Fruit fly (Drosophila melanogaster) whole organism, embryonic: ENCODE data around the gene Mct1.

Experiments used
- Atf-2 ChIP-seq: fragments of 200-800 bp; sonication (Bioruptor generic); optimal IDR thresholded peaks from 2 replicates; lab custom pipeline; 2016; ENCODE audit warnings: missing biosample characterization, missing genetic modification characterization
- Bteb2 ChIP-seq: fragments of 200-800 bp; sonication (Bioruptor generic); optimal IDR thresholded peaks from 2 replicates; lab custom pipeline; 2016; ENCODE audit warnings: missing biosample characterization, missing genetic modification characterization
- CG10565 ChIP-seq: fragments of 200-800 bp; sonication (Bioruptor generic); optimal IDR thresholded peaks from 3 replicates; lab custom pipeline; 2016; ENCODE audit warnings: missing biosample characterization, mild to moderate bottlenecking, missing genetic modification characterization
- CG10959 ChIP-seq: fragments of 200-800 bp; sonication (Bioruptor generic); IDR thresholded peaks from 2 replicates; pipeline ENCODE4 v1.3.6; 2022; ENCODE audit warnings: missing biosample characterization, missing genetic modification characterization
- CG11247 ChIP-seq: fragments of 200-800 bp; sonication (Bioruptor generic); IDR thresholded peaks from 2 replicates; pipeline ENCODE4 v1.3.6; 2022; ENCODE audit warnings: missing biosample characterization, missing genetic modification characterization
- CG11696 ChIP-seq: fragments of 200-800 bp; sonication (Bioruptor generic); IDR thresholded peaks from 2 replicates; pipeline ENCODE4 v1.3.6; 2022; ENCODE audit warnings: missing biosample characterization, missing genetic modification characterization
- CG12071 ChIP-seq: fragments of 200-800 bp; sonication (Bioruptor generic); optimal IDR thresholded peaks from 3 replicates; lab custom pipeline; 2018; ENCODE audit warnings: missing biosample characterization, mild to moderate bottlenecking, missing genetic modification characterization
- CG12744 ChIP-seq: fragments of 200-800 bp; sonication (Bioruptor generic); optimal IDR thresholded peaks from 2 replicates; lab custom pipeline; 2016; ENCODE audit warnings: missing biosample characterization, missing genetic modification characterization
- CG12942 ChIP-seq: fragments of 200-800 bp; sonication (Bioruptor generic); optimal IDR thresholded peaks from 3 replicates; lab custom pipeline; 2016; ENCODE audit warnings: missing biosample characterization, missing genetic modification characterization
- CG13123 ChIP-seq: fragments of 200-800 bp; sonication (Bioruptor generic); optimal IDR thresholded peaks from 2 replicates; lab custom pipeline; 2016; ENCODE audit warnings: missing biosample characterization, missing genetic modification characterization
- CG13424 ChIP-seq: fragments of 200-800 bp; sonication (Bioruptor generic); optimal IDR thresholded peaks from 2 replicates; lab custom pipeline; 2019; ENCODE audit warnings: missing biosample characterization, mild to moderate bottlenecking, missing genetic modification characterization, moderate library complexity
- CG13894 ChIP-seq: fragments of 200-800 bp; sonication (Bioruptor generic); optimal IDR thresholded peaks from 3 replicates; lab custom pipeline; 2018; ENCODE audit warnings: missing biosample characterization, mild to moderate bottlenecking, missing genetic modification characterization, moderate library complexity
- CG14710 ChIP-seq: fragments of 200-800 bp; sonication (Bioruptor generic); optimal IDR thresholded peaks from 3 replicates; lab custom pipeline; 2019; ENCODE audit warnings: missing biosample characterization, mild to moderate bottlenecking, missing genetic modification characterization, moderate library complexity
- CG15514 ChIP-seq: fragments of 200-800 bp; sonication (Bioruptor generic); optimal IDR thresholded peaks from 3 replicates; lab custom pipeline; 2017; ENCODE audit warnings: missing biosample characterization, missing genetic modification characterization, mild to moderate bottlenecking, moderate library complexity, missing genetic modification reagents
- CG1602 ChIP-seq: fragments of 200-800 bp; sonication (Bioruptor generic); optimal IDR thresholded peaks from 3 replicates; lab custom pipeline; 2016; ENCODE audit warnings: missing biosample characterization, missing genetic modification characterization
- CG2120 ChIP-seq: fragments of 200-800 bp; sonication (Bioruptor generic); optimal IDR thresholded peaks from 3 replicates; lab custom pipeline; 2016; ENCODE audit warnings: missing biosample characterization, missing genetic modification characterization
- CG30403 ChIP-seq: fragments of 200-800 bp; sonication (Bioruptor generic); optimal IDR thresholded peaks from 3 replicates; lab custom pipeline; 2016; ENCODE audit warnings: missing biosample characterization, missing genetic modification characterization
- CG31224 ChIP-seq: fragments of 200-800 bp; sonication (Bioruptor generic); IDR thresholded peaks from 2 replicates; pipeline ENCODE4 v1.3.6; 2022; ENCODE audit warnings: missing biosample characterization, missing genetic modification characterization
- CG33213 ChIP-seq: fragments of 200-800 bp; sonication (Bioruptor generic); optimal IDR thresholded peaks from 3 replicates; lab custom pipeline; 2016; ENCODE audit warnings: missing biosample characterization, missing genetic modification characterization
- CG4404 ChIP-seq: fragments of 200-800 bp; sonication (Bioruptor generic); IDR thresholded peaks from 2 replicates; pipeline ENCODE4 v1.3.6; 2022; ENCODE audit warnings: missing biosample characterization, missing genetic modification characterization
- CG6765 ChIP-seq: fragments of 200-800 bp; sonication (Bioruptor generic); optimal IDR thresholded peaks from 3 replicates; lab custom pipeline; 2017; ENCODE audit warnings: missing biosample characterization, mild to moderate bottlenecking, missing genetic modification characterization
- CG9215 ChIP-seq: fragments of 200-800 bp; sonication (Bioruptor generic); IDR thresholded peaks from 2 replicates; pipeline ENCODE4 v1.3.6; 2022; ENCODE audit warnings: missing biosample characterization, missing genetic modification characterization
- Dll ChIP-seq: fragments of 200-800 bp; sonication (Bioruptor generic); IDR thresholded peaks from 4 replicates; pipeline ENCODE4 v1.3.6; 2022; ENCODE audit warnings: missing biosample characterization, missing genetic modification characterization; ENCODE audit not compliant: partially characterized antibody
- Gug ChIP-seq: fragments of 200-800 bp; sonication (Bioruptor generic); IDR thresholded peaks from 4 replicates; pipeline ENCODE4 v1.3.6; 2022; ENCODE audit warnings: missing biosample characterization, missing genetic modification characterization
- H2.0 ChIP-seq: fragments of 200-800 bp; sonication (Bioruptor generic); IDR thresholded peaks from 2 replicates; pipeline ENCODE4 v1.3.6; 2022; ENCODE audit warnings: missing biosample characterization, missing genetic modification characterization
- HHEX ChIP-seq: fragments of 200-800 bp; sonication (Bioruptor generic); optimal IDR thresholded peaks from 3 replicates; lab custom pipeline; 2017; ENCODE audit warnings: missing biosample characterization, mild to moderate bottlenecking, missing genetic modification characterization, missing genetic modification reagents
- HLH3B ChIP-seq: fragments of 200-800 bp; sonication (Bioruptor generic); IDR thresholded peaks from 2 replicates; pipeline ENCODE4 v1.3.6; 2022; ENCODE audit warnings: missing biosample characterization, missing genetic modification characterization
- Sox102F ChIP-seq: fragments of 200-800 bp; sonication (Bioruptor generic); optimal IDR thresholded peaks from 2 replicates; lab custom pipeline; 2018; ENCODE audit warnings: missing biosample characterization, mild to moderate bottlenecking, missing genetic modification characterization, moderate library complexity
- btn ChIP-seq: fragments of 200-800 bp; sonication (Bioruptor generic); optimal IDR thresholded peaks from 2 replicates; lab custom pipeline; 2016; ENCODE audit warnings: missing biosample characterization, missing genetic modification characterization
- dan ChIP-seq: fragments of 200-800 bp; sonication (Bioruptor generic); IDR thresholded peaks from 2 replicates; pipeline ENCODE4 v1.3.6; 2022; ENCODE audit warnings: missing biosample characterization, missing genetic modification characterization
- gsb ChIP-seq: fragments of 200-800 bp; sonication (Bioruptor generic); IDR thresholded peaks from 2 replicates; pipeline ENCODE4 v1.3.6; 2022; ENCODE audit warnings: missing biosample characterization, missing genetic modification characterization
- hb ChIP-seq: fragments of 200-800 bp; sonication (Bioruptor generic); IDR thresholded peaks from 3 replicates; pipeline ENCODE4 v1.3.6; 2022; ENCODE audit warnings: missing biosample characterization, missing genetic modification characterization; ENCODE audit not compliant: partially characterized antibody
- hkb ChIP-seq, 2 experiments: fragments of 200-800 bp in 1 of 2; fragments of >200 bp in 1 of 2; sonication (Bioruptor generic) in 1 of 2; IDR thresholded peaks in 1 of 2; optimal IDR thresholded peaks in 1 of 2; 2 replicates each; pipeline versions ENCODE4 v1.3.6 to Lab custom; 2017 to 2022; ENCODE audit warnings: missing biosample characterization in 1 of 2, missing genetic modification characterization in 1 of 2
- ind ChIP-seq: fragments of 200-800 bp; sonication (Bioruptor generic); optimal IDR thresholded peaks from 3 replicates; lab custom pipeline; 2016; ENCODE audit warnings: missing biosample characterization, missing genetic modification characterization
- inv ChIP-seq: fragments of 200-800 bp; sonication (Bioruptor generic); IDR thresholded peaks from 2 replicates; pipeline ENCODE4 v1.3.6; 2022; ENCODE audit warnings: missing biosample characterization, missing genetic modification characterization; ENCODE audit not compliant: partially characterized antibody
- jing ChIP-seq: fragments of 200-800 bp; sonication (Bioruptor generic); optimal IDR thresholded peaks from 2 replicates; lab custom pipeline; 2018; ENCODE audit warnings: missing biosample characterization, mild to moderate bottlenecking, missing genetic modification characterization
- mam ChIP-seq: fragments of 200-800 bp; sonication (Bioruptor generic); optimal IDR thresholded peaks from 3 replicates; lab custom pipeline; 2016; ENCODE audit warnings: missing biosample characterization, missing genetic modification characterization
- mirr ChIP-seq: fragments of 200-800 bp; sonication (Bioruptor generic); optimal IDR thresholded peaks from 3 replicates; lab custom pipeline; 2018; ENCODE audit warnings: missing biosample characterization, mild to moderate bottlenecking, missing genetic modification characterization
- nmo ChIP-seq: fragments of 200-800 bp; sonication (Bioruptor generic); optimal IDR thresholded peaks from 2 replicates; lab custom pipeline; 2018; ENCODE audit warnings: missing biosample characterization, mild to moderate bottlenecking, missing genetic modification characterization, moderate library complexity
- pfk ChIP-seq: fragments of 200-800 bp; sonication (Bioruptor generic); optimal IDR thresholded peaks from 2 replicates; lab custom pipeline; 2018; ENCODE audit warnings: missing biosample characterization, mild to moderate bottlenecking, missing genetic modification characterization, moderate library complexity
- pita ChIP-seq: fragments of 200-800 bp; sonication (Bioruptor generic); optimal IDR thresholded peaks from 2 replicates; lab custom pipeline; 2017; ENCODE audit warnings: missing biosample characterization, mild to moderate bottlenecking, missing genetic modification characterization
- pnt ChIP-seq: fragments of 200-800 bp; sonication (Bioruptor generic); optimal IDR thresholded peaks from 3 replicates; lab custom pipeline; 2016; ENCODE audit warnings: missing biosample characterization, missing genetic modification characterization
- rib ChIP-seq: fragments of 200-800 bp; sonication (Bioruptor generic); IDR thresholded peaks from 2 replicates; pipeline ENCODE4 v1.3.6; 2022; ENCODE audit warnings: missing biosample characterization, missing genetic modification characterization
- ro ChIP-seq: fragments of 200-800 bp; sonication (Bioruptor generic); IDR thresholded peaks from 2 replicates; pipeline ENCODE4 v1.3.6; 2022; ENCODE audit warnings: missing biosample characterization, missing genetic modification characterization
- sima ChIP-seq: fragments of 200-800 bp; sonication (Bioruptor generic); optimal IDR thresholded peaks from 2 replicates; lab custom pipeline; 2016; ENCODE audit warnings: missing biosample characterization, missing genetic modification characterization
- slou ChIP-seq: fragments of 200-800 bp; sonication (Bioruptor generic); optimal IDR thresholded peaks from 3 replicates; lab custom pipeline; 2016; ENCODE audit warnings: missing biosample characterization, missing genetic modification characterization
- sna ChIP-seq: fragments of 200-800 bp; sonication (Bioruptor generic); IDR thresholded peaks from 2 replicates; pipeline ENCODE4 v1.3.6; 2022; ENCODE audit warnings: missing biosample characterization, missing genetic modification characterization; ENCODE audit not compliant: partially characterized antibody
- wek ChIP-seq: fragments of 200-800 bp; sonication (Bioruptor generic); optimal IDR thresholded peaks from 3 replicates; lab custom pipeline; 2018; ENCODE audit warnings: missing biosample characterization, mild to moderate bottlenecking, missing genetic modification characterization, moderate library complexity

Mct1 gene

dm6 chrX:2184563-2184962 lies 4.4 kb upstream of the Mct1 start, which contains the start of the genes Nmd3 and CG17776 (continued):
- TF ChIP-seq HHEX (GFP tag; lab: Kevin White, UChicago): no peak
- no peak for TF ChIP-seq CG33213
- TF ChIP-seq CG2120 (GFP tag; lab: Kevin White, UChicago): peak; percentile 35
- TF ChIP-seq CG13424 (tag; lab: Kevin White, UChicago): peak; percentile 5
- TF ChIP-seq CG11247 (GFP tag; lab: Robert Waterston, UW): no peak
- no peak for TF ChIP-seq jing
- TF ChIP-seq inv (GFP tag; lab: Robert Waterston, UW): peak; percentile 51
- TF ChIP-seq Sox102F (GFP tag; lab: Kevin White, UChicago): no peak
- no peak for TF ChIP-seq wek (GFP tag; lab: Kevin White, UChicago)
- TF ChIP-seq ind (GFP tag; lab: Kevin White, UChicago): no peak
- no peak for TF ChIP-seq CG12071 (GFP tag; lab: Kevin White, UChicago)
- TF ChIP-seq dan (GFP tag; lab: Robert Waterston, UW): no peak
- no peak for TF ChIP-seq HLH3B (GFP tag; lab: Robert Waterston, UW)
- no peak for TF ChIP-seq CG13123 (GFP tag; lab: Kevin White, UChicago)
- no peak for TF ChIP-seq Atf-2 (GFP tag; lab: Kevin White, UChicago)
- TF ChIP-seq sna: peak; percentile 77
- no peak for TF ChIP-seq CG6765 (GFP tag; lab: Kevin White, UChicago)
- no peak for TF ChIP-seq btn (GFP tag; lab: Kevin White, UChicago)
- TF ChIP-seq CG9215: no peak
- no peak for TF ChIP-seq CG10959 (GFP tag; lab: Robert Waterston, UW)
- TF ChIP-seq pfk (GFP tag; lab: Kevin White, UChicago): no peak
- TF ChIP-seq H2.0 (GFP tag; lab: Robert Waterston, UW): no peak
- no peak for TF ChIP-seq slou (GFP tag; lab: Kevin White, UChicago)
- TF ChIP-seq pnt (GFP tag; lab: Kevin White, UChicago): no peak
- TF ChIP-seq CG11696: no peak
- peak; percentile 45 for TF ChIP-seq CG14710 (tag; lab: Kevin White, UChicago)
- TF ChIP-seq pita (GFP tag; lab: Kevin White, UChicago): no peak
- no peak for TF ChIP-seq Bteb2 (GFP tag; lab: Kevin White, UChicago)
- TF ChIP-seq CG12744 (GFP tag; lab: Kevin White, UChicago): no peak
- no peak for TF ChIP-seq CG1602 (GFP tag; lab: Kevin White, UChicago)
- no peak for TF ChIP-seq CG4404 (GFP tag; lab: Robert Waterston, UW)
- TF ChIP-seq Gug (GFP tag; lab: Robert Waterston, UW): no peak
- no peak for TF ChIP-seq gsb (GFP tag; lab: Robert Waterston, UW)
- TF ChIP-seq CG15514 (GFP tag; lab: Kevin White, UChicago): peak; percentile 64
- no peak for TF ChIP-seq CG31224 (GFP tag; lab: Robert Waterston, UW)
- TF ChIP-seq sima: no peak
- no peak for TF ChIP-seq ro (GFP tag; lab: Robert Waterston, UW)
- no peak for TF ChIP-seq CG12942 (GFP tag; lab: Kevin White, UChicago)
- TF ChIP-seq rib (GFP tag; lab: Robert Waterston, UW): no peak
- peak; percentile 39 for TF ChIP-seq nmo
- TF ChIP-seq mirr: no peak
- TF ChIP-seq mam: no peak
- no peak for TF ChIP-seq CG10565
- no peak for TF ChIP-seq hkb (optimal IDR thresholded peaks at IDR 0.05; lab: Kevin White, UChicago)
- TF ChIP-seq hkb (GFP tag; IDR thresholded peaks at IDR 0.05; lab: Robert Waterston, UW): no peak
- TF ChIP-seq CG30403 (GFP tag; lab: Kevin White, UChicago): peak; percentile 10
- TF ChIP-seq Dll (GFP tag; lab: Robert Waterston, UW): peak; percentile 79
- no peak for TF ChIP-seq CG13894
- peak; percentile 80 for TF ChIP-seq hb (GFP tag; lab: Robert Waterston, UW)
